Fruit fly (Drosophila melanogaster) whole organism, pupa: Measurements from ENCODE around the gene CG33927.

Source experiments
- EcR ChIP-seq: fragments of 200-800 bp; sonication (Bioruptor generic); optimal IDR thresholded peaks from 3 replicates; lab custom pipeline; 2019; ENCODE audit warnings: missing biosample characterization, missing genetic modification characterization, mild to moderate bottlenecking, moderate library complexity, missing genetic modification reagents
- rn ChIP-seq: fragments of 200-800 bp; sonication (Bioruptor generic); IDR thresholded peaks from 2 replicates; pipeline ENCODE4 v1.3.6; 2022; ENCODE audit warnings: missing biosample characterization, missing genetic modification characterization

DNA sequence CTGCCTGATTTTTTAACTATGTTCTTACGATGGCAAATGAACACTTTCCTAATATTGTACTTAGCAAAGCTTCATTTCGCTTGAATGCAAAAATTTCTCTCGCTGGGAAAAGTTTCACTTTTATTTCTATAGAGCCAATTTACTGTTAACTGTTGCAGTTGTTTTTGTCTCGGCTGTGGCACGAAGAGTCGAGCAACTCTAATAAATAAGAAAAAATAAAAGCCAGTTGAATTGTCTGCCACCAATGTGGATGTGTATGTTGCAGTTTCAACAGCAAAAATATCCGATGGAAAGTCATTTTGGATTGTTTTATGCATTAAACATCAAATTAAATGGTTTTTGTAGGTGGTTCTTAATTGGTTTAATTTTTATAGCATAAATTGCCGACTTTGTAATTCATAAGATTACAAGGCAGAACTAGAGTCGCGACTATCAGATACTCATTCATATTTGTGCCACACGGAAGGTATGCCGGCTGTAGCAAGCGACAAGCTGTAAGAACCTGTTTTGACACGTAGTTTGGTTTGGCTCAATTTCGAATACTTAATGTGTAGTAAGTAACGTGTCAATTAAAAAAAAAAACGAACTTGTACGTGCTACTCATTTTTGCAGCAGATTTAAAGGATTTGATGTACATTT lies 24.3 kb downstream of the CG33927 start:
- TF ChIP-seq EcR (GFP tag; lab: Kevin White, UChicago) (no peak), rn (GFP tag; lab: Robert Waterston, UW) (no peak)
